Worm (Caenorhabditis elegans): ENCODE data around the gene zchc-1A.

ce11 chrX:5151866-5152265, 22.3 kb upstream of the zchc-1A start:
- TF ChIP-seq ama-1 (optimal IDR thresholded peaks at IDR 0.05) (no peak), ceh-22 (tag; optimal IDR thresholded peaks at IDR 0.05) (no peak)

All from whole organism, late embryonic.